Fruit fly (Drosophila melanogaster): ENCODE data around the gene Acer.

Gene Acer

dm6 chr2L:8543102-8543501, 21.4 kb downstream of the Acer start (continued):
- TF ChIP-seq CG13287 (GFP tag; IDR thresholded peaks at IDR 0.05; ENCODE audit: partially characterized antibody) (peak; percentile 60), az2 (GFP tag; optimal IDR thresholded peaks at IDR 0.05) (no peak), MESR4 (GFP tag; optimal IDR thresholded peaks at IDR 0.05) (peak; percentile 1), NfI (GFP tag; optimal IDR thresholded peaks at IDR 0.05) (no peak), CG17186 (GFP tag; optimal IDR thresholded peaks at IDR 0.05) (peak; percentile 7), Sox100B (GFP tag; optimal IDR thresholded peaks at IDR 0.05) (no peak), CG4424 (GFP tag; optimal IDR thresholded peaks at IDR 0.05) (no peak), nom (GFP tag; optimal IDR thresholded peaks at IDR 0.05) (peak; percentile 28), CG42726 (GFP tag; IDR thresholded peaks at IDR 0.05; ENCODE audit: partially characterized antibody) (peak; percentile 47; the same call in 1 of the 2 replicates), cad (GFP tag; optimal IDR thresholded peaks at IDR 0.05) (no peak), jing (GFP tag; optimal IDR thresholded peaks at IDR 0.05) (no peak), PHDP (tag; optimal IDR thresholded peaks at IDR 0.05) (peak; percentile 15), dmrt99B (tag; optimal IDR thresholded peaks at IDR 0.05) (no peak), Drgx (GFP tag; IDR thresholded peaks at IDR 0.05) (no peak), org-1 (GFP tag; optimal IDR thresholded peaks at IDR 0.05) (no peak), Meics (GFP tag; optimal IDR thresholded peaks at IDR 0.05) (peak; percentile 4), CG8281 (tag; optimal IDR thresholded peaks at IDR 0.05) (no peak), vvl (GFP tag; IDR thresholded peaks at IDR 0.05) (peak; percentile 72), CG14014 (GFP tag; IDR thresholded peaks at IDR 0.05) (peak; percentile 14; the same call in 1 of the 2 replicates), CG2129 (GFP tag; IDR thresholded peaks at IDR 0.05; ENCODE audit: partially characterized antibody) (no peak), CG17612 (GFP tag; IDR thresholded peaks at IDR 0.05) (no peak), CG12744 (GFP tag; optimal IDR thresholded peaks at IDR 0.05) (no peak), gt (GFP tag; IDR thresholded peaks at IDR 0.05) (no peak), ro (GFP tag; IDR thresholded peaks at IDR 0.05) (no peak), dpn (GFP tag; optimal IDR thresholded peaks at IDR 0.05) (peak in 1 of 2 experiments; percentile 24), fd96Cb (tag; optimal IDR thresholded peaks at IDR 0.05) (no peak), CG15601 (tag; optimal IDR thresholded peaks at IDR 0.05) (peak; percentile 4), Elba2 (GFP tag; optimal IDR thresholded peaks at IDR 0.05) (no peak), Stat92E (GFP tag; optimal IDR thresholded peaks at IDR 0.05) (no peak), ftz-f1 (GFP tag; optimal IDR thresholded peaks at IDR 0.05) (no peak), CG3838 (GFP tag; optimal IDR thresholded peaks at IDR 0.05) (no peak), Dek (tag; optimal IDR thresholded peaks at IDR 0.05) (peak; percentile 2), Sry-β (GFP tag; optimal IDR thresholded peaks at IDR 0.05) (no peak), fru (optimal IDR thresholded peaks at IDR 0.05) (no peak), zfh2 (GFP tag; optimal IDR thresholded peaks at IDR 0.05) (no peak), Gsc (GFP tag; IDR thresholded peaks at IDR 0.05) (no peak), abd-A (tag; optimal IDR thresholded peaks at IDR 0.05) (no peak), Hmx (GFP tag; optimal IDR thresholded peaks at IDR 0.05) (no peak), CG12391 (tag; optimal IDR thresholded peaks at IDR 0.05) (peak; percentile 23), sqz (GFP tag; optimal IDR thresholded peaks at IDR 0.05) (peak; percentile 4), CG3407 (GFP tag; optimal IDR thresholded peaks at IDR 0.05) (peak; percentile 4), dm (GFP tag; optimal IDR thresholded peaks at IDR 0.05) (peak; percentile 24), sens-2 (GFP tag; IDR thresholded peaks at IDR 0.05) (no peak; the same call in 1 of the 2 replicates), Dad (GFP tag; optimal IDR thresholded peaks at IDR 0.05) (no peak), chinmo (GFP tag; IDR thresholded peaks at IDR 0.05; ENCODE audit: partially characterized antibody) (no peak), stwl (tag; optimal IDR thresholded peaks at IDR 0.05) (peak; percentile 67), zf30C (GFP tag; optimal IDR thresholded peaks at IDR 0.05) (peak; percentile 6), CG4404 (GFP tag; IDR thresholded peaks at IDR 0.05) (no peak), Fer1 (GFP tag; optimal IDR thresholded peaks at IDR 0.05) (peak; percentile 14), ac (GFP tag; optimal IDR thresholded peaks at IDR 0.05) (no peak), pfk (GFP tag; optimal IDR thresholded peaks at IDR 0.05) (peak; percentile 87)
